Fruit fly (Drosophila melanogaster): ENCODE results near the gene CG13073.
A peak's percentile ranks its signal among the peaks of the same experiment; 100 is the strongest.

The CG13073 gene

dm6 chr3L:16203236-16203635 lies 13.9 kb downstream of the CG13073 start (continued):
- TF ChIP-seq BEAF-32 (GFP tag; optimal IDR thresholded peaks at IDR 0.05), result no peak
- no peak for TF ChIP-seq CG9797 (GFP tag; optimal IDR thresholded peaks at IDR 0.05)
- TF ChIP-seq maf-S (GFP tag; optimal IDR thresholded peaks at IDR 0.05), result peak; percentile 72
- peak; percentile 87 for TF ChIP-seq CG16779 (GFP tag; IDR thresholded peaks at IDR 0.05)
- TF ChIP-seq TFAM (GFP tag; optimal IDR thresholded peaks at IDR 0.05), result no peak
- peak; percentile 51 for TF ChIP-seq Atf3 (GFP tag; optimal IDR thresholded peaks at IDR 0.05)
- no peak for TF ChIP-seq CG34224 (GFP tag; IDR thresholded peaks at IDR 0.05; ENCODE audit: partially characterized antibody)
- peak; percentile 84 for TF ChIP-seq gsb (GFP tag; IDR thresholded peaks at IDR 0.05)
- peak; percentile 70 for TF ChIP-seq CG10274 (GFP tag; optimal IDR thresholded peaks at IDR 0.05)
- peak; percentile 88 for TF ChIP-seq CG34422 (GFP tag; IDR thresholded peaks at IDR 0.05)
- TF ChIP-seq Myb (GFP tag; optimal IDR thresholded peaks at IDR 0.05), result peak; percentile 72
- no peak for TF ChIP-seq grn (GFP tag; optimal IDR thresholded peaks at IDR 0.05)
- peak; percentile 0 for TF ChIP-seq Nf-YC (tag; optimal IDR thresholded peaks at IDR 0.05)
- TF ChIP-seq pan (optimal IDR thresholded peaks at IDR 0.05), result no peak
- peak in 1 of 2 experiments; percentile 89 for TF ChIP-seq pan (GFP tag; optimal IDR thresholded peaks at IDR 0.05 in 1 of 2, IDR thresholded peaks at IDR 0.05 in 1 of 2)
- peak; percentile 71 for TF ChIP-seq Blimp-1 (GFP tag; optimal IDR thresholded peaks at IDR 0.05)
- no peak for TF ChIP-seq CG15073 (GFP tag; optimal IDR thresholded peaks at IDR 0.05)
- TF ChIP-seq CG32772 (GFP tag; IDR thresholded peaks at IDR 0.05), result no peak; the same call in none of the 2 replicates
- TF ChIP-seq Dad (GFP tag; optimal IDR thresholded peaks at IDR 0.05), result peak; percentile 72
- TF ChIP-seq Elba2 (GFP tag; optimal IDR thresholded peaks at IDR 0.05), result no peak
- no peak for TF ChIP-seq zf30C (GFP tag; optimal IDR thresholded peaks at IDR 0.05)
- TF ChIP-seq CG11398 (GFP tag; optimal IDR thresholded peaks at IDR 0.05), result peak; percentile 34
- peak; percentile 78 for TF ChIP-seq CG1233 (GFP tag; optimal IDR thresholded peaks at IDR 0.05)
- no peak for TF ChIP-seq zen2 (GFP tag; IDR thresholded peaks at IDR 0.05; ENCODE audit: partially characterized antibody)
- TF ChIP-seq CG33557 (GFP tag; optimal IDR thresholded peaks at IDR 0.05), result no peak
- no peak for TF ChIP-seq CG17912 (GFP tag; optimal IDR thresholded peaks at IDR 0.05)
- peak; percentile 50 for TF ChIP-seq CG7928 (GFP tag; optimal IDR thresholded peaks at IDR 0.05)
- TF ChIP-seq ham (GFP tag; IDR thresholded peaks at IDR 0.05), result peak; percentile 67; the same call in 1 of the 2 replicates
- peak; percentile 24 for TF ChIP-seq Nf-YB (GFP tag; optimal IDR thresholded peaks at IDR 0.05)
- no peak; the same call in 2 of the 3 replicates for TF ChIP-seq ci (GFP tag; IDR thresholded peaks at IDR 0.05)
- peak; percentile 63 for TF ChIP-seq pum (GFP tag; optimal IDR thresholded peaks at IDR 0.05)
- TF ChIP-seq CG13287 (GFP tag; IDR thresholded peaks at IDR 0.05; ENCODE audit: partially characterized antibody), result no peak
- TF ChIP-seq dan (GFP tag; IDR thresholded peaks at IDR 0.05), result no peak
- peak; percentile 84 for TF ChIP-seq bcd (GFP tag; optimal IDR thresholded peaks at IDR 0.05)
- TF ChIP-seq Meics (GFP tag; optimal IDR thresholded peaks at IDR 0.05), result peak; percentile 88
- TF ChIP-seq Xrp1 (GFP tag; IDR thresholded peaks at IDR 0.05), result peak; percentile 79
- TF ChIP-seq CG8388 (GFP tag; optimal IDR thresholded peaks at IDR 0.05), result peak; percentile 38
- TF ChIP-seq al (GFP tag; IDR thresholded peaks at IDR 0.05), result peak; percentile 77
- TF ChIP-seq CG9876 (GFP tag; optimal IDR thresholded peaks at IDR 0.05), result peak; percentile 38
- peak; percentile 53 for TF ChIP-seq CG4404 (GFP tag; IDR thresholded peaks at IDR 0.05)
- TF ChIP-seq eyg (GFP tag; optimal IDR thresholded peaks at IDR 0.05), result peak; percentile 73
- TF ChIP-seq fd102C (GFP tag; optimal IDR thresholded peaks at IDR 0.05), result no peak
- TF ChIP-seq cg (GFP tag; optimal IDR thresholded peaks at IDR 0.05), result no peak
- TF ChIP-seq Fer3 (tag; optimal IDR thresholded peaks at IDR 0.05), result peak; percentile 91
- peak; percentile 90 for TF ChIP-seq row (GFP tag; IDR thresholded peaks at IDR 0.05)
- TF ChIP-seq HLH3B (GFP tag; IDR thresholded peaks at IDR 0.05), result peak; percentile 80
- TF ChIP-seq gem (tag; optimal IDR thresholded peaks at IDR 0.05), result peak; percentile 86
- TF ChIP-seq CG14710 (tag; optimal IDR thresholded peaks at IDR 0.05), result no peak
- peak; percentile 59 for TF ChIP-seq CG6683 (GFP tag; optimal IDR thresholded peaks at IDR 0.05)
- no peak for TF ChIP-seq usp (GFP tag; optimal IDR thresholded peaks at IDR 0.05)
- peak; percentile 62 for TF ChIP-seq MTF-1 (GFP tag; optimal IDR thresholded peaks at IDR 0.05; ENCODE audit: borderline replicate concordance)

Data from whole organism, embryonic.